Fruit fly (Drosophila melanogaster): Measurements from ENCODE around the gene CG10631.

dm6 chr2L:19765406-19765805 lies 8.7 kb upstream of the CG10631 start:
- TF ChIP-seq CG11617 (GFP tag; optimal IDR thresholded peaks at IDR 0.05): no peak
- TF ChIP-seq Hr96 (GFP tag; optimal IDR thresholded peaks at IDR 0.05): no peak
- TF ChIP-seq toe (GFP tag; optimal IDR thresholded peaks at IDR 0.05): no peak
- no peak for TF ChIP-seq CG7101 (tag; optimal IDR thresholded peaks at IDR 0.05)
- no peak for TF ChIP-seq CG33017 (tag; optimal IDR thresholded peaks at IDR 0.05)
- no peak for TF ChIP-seq CG1620 (GFP tag; optimal IDR thresholded peaks at IDR 0.05)
- TF ChIP-seq CG7045 (GFP tag; optimal IDR thresholded peaks at IDR 0.05): no peak
- TF ChIP-seq kay (GFP tag; ENCODE audit: borderline replicate concordance): no peak
- TF ChIP-seq Mnt (GFP tag; optimal IDR thresholded peaks at IDR 0.05): no peak
- no peak for TF ChIP-seq bab1 (GFP tag; optimal IDR thresholded peaks at IDR 0.05)
- no peak for TF ChIP-seq ovo (GFP tag; optimal IDR thresholded peaks at IDR 0.05)
- no peak for TF ChIP-seq Clk (GFP tag; optimal IDR thresholded peaks at IDR 0.05)
